Fruit fly (Drosophila melanogaster) whole organism, embryonic: ENCODE results near the gene CG5938.

Experiments
- Atf-2 ChIP-seq: fragments of 200-800 bp; sonication (Bioruptor generic); optimal IDR thresholded peaks from 2 replicates; lab custom pipeline; 2016; ENCODE audit warnings: missing biosample characterization, missing genetic modification characterization
- B-H1 ChIP-seq: fragments of 200-800 bp; sonication (Bioruptor generic); IDR thresholded peaks from 3 replicates; pipeline ENCODE4 v1.3.6; 2022; ENCODE audit warnings: missing biosample characterization, missing genetic modification characterization
- CG10979 ChIP-seq: fragments of 200-800 bp; sonication (Bioruptor generic); optimal IDR thresholded peaks from 2 replicates; lab custom pipeline; 2018; ENCODE audit warnings: missing biosample characterization, mild to moderate bottlenecking, missing genetic modification characterization, moderate library complexity
- CG11695 ChIP-seq: fragments of 200-800 bp; sonication (Bioruptor generic); IDR thresholded peaks from 3 replicates; pipeline ENCODE4 v1.3.6; 2022; ENCODE audit warnings: missing biosample characterization, missing genetic modification characterization
- CG14965 ChIP-seq: fragments of 200-800 bp; sonication (Bioruptor generic); optimal IDR thresholded peaks from 2 replicates; lab custom pipeline; 2016; ENCODE audit warnings: missing biosample characterization, missing genetic modification characterization, borderline replicate concordance
- CG1603 ChIP-seq: fragments of 200-800 bp; sonication (Bioruptor generic); optimal IDR thresholded peaks from 2 replicates; lab custom pipeline; 2019; ENCODE audit warnings: missing biosample characterization, mild to moderate bottlenecking, missing genetic modification characterization, moderate library complexity
- CG16863 ChIP-seq: fragments of 200-800 bp; sonication (Bioruptor generic); optimal IDR thresholded peaks from 3 replicates; lab custom pipeline; 2016; ENCODE audit warnings: missing biosample characterization, missing genetic modification characterization
- CG18011 ChIP-seq: fragments of 200-800 bp; sonication (Bioruptor generic); optimal IDR thresholded peaks from 2 replicates; lab custom pipeline; 2017; ENCODE audit warnings: missing biosample characterization, missing genetic modification characterization, mild to moderate bottlenecking, moderate library complexity, missing genotype
- CG32772 ChIP-seq: fragments of 200-800 bp; sonication (Bioruptor generic); IDR thresholded peaks from 2 replicates; pipeline ENCODE4 v1.3.6; 2022; ENCODE audit warnings: missing biosample characterization, missing genetic modification characterization
- CG33213 ChIP-seq: fragments of 200-800 bp; sonication (Bioruptor generic); optimal IDR thresholded peaks from 3 replicates; lab custom pipeline; 2016; ENCODE audit warnings: missing biosample characterization, missing genetic modification characterization
- CG34224 ChIP-seq: fragments of 200-800 bp; sonication (Bioruptor generic); IDR thresholded peaks from 3 replicates; pipeline ENCODE4 v1.3.6; 2022; ENCODE audit warnings: missing biosample characterization, missing genetic modification characterization; ENCODE audit not compliant: partially characterized antibody
- CG6683 ChIP-seq: fragments of 200-800 bp; sonication (Bioruptor generic); optimal IDR thresholded peaks from 2 replicates; lab custom pipeline; 2017; ENCODE audit warnings: missing biosample characterization, mild to moderate bottlenecking, missing genetic modification characterization, missing genetic modification reagents
- CG6813 ChIP-seq: fragments of 200-800 bp; sonication (Bioruptor generic); optimal IDR thresholded peaks from 2 replicates; lab custom pipeline; 2017; ENCODE audit warnings: missing biosample characterization, missing genetic modification characterization, mild to moderate bottlenecking, moderate library complexity, missing genetic modification reagents
- CG7271 ChIP-seq: fragments of 200-800 bp; sonication (Bioruptor generic); optimal IDR thresholded peaks from 2 replicates; lab custom pipeline; 2018; ENCODE audit warnings: missing biosample characterization, mild to moderate bottlenecking, missing genetic modification characterization, moderate library complexity
- CG7745 ChIP-seq: fragments of 200-800 bp; sonication (Bioruptor generic); optimal IDR thresholded peaks from 2 replicates; lab custom pipeline; 2018; ENCODE audit warnings: missing biosample characterization, mild to moderate bottlenecking, missing genetic modification characterization, moderate library complexity
- CG8478 ChIP-seq: fragments of >200 bp; optimal IDR thresholded peaks from 2 replicates; lab custom pipeline; 2018
- Deaf1 ChIP-seq: fragments of 200-800 bp; optimal IDR thresholded peaks from 3 replicates; lab custom pipeline; 2019; ENCODE audit warnings: missing biosample characterization, mild to moderate bottlenecking, missing genetic modification characterization, moderate library complexity
- HLHmδ ChIP-seq: fragments of 200-800 bp; sonication (Bioruptor generic); optimal IDR thresholded peaks from 2 replicates; lab custom pipeline; 2018; ENCODE audit warnings: missing biosample characterization, mild to moderate bottlenecking, missing genetic modification characterization, moderate library complexity
- HmgZ ChIP-seq: fragments of 200-800 bp; sonication (Bioruptor generic); optimal IDR thresholded peaks from 2 replicates; lab custom pipeline; 2018; ENCODE audit warnings: missing biosample characterization, mild to moderate bottlenecking, missing genetic modification characterization
- Kr ChIP-seq: fragments of 200-800 bp; sonication (Bioruptor generic); optimal IDR thresholded peaks from 2 replicates; lab custom pipeline; 2017; ENCODE audit warnings: missing biosample characterization, mild to moderate bottlenecking, missing genetic modification characterization
- Max ChIP-seq: fragments of 200-800 bp; sonication (Bioruptor generic); optimal IDR thresholded peaks from 2 replicates; lab custom pipeline; 2016; ENCODE audit warnings: missing biosample characterization, mild to moderate bottlenecking, missing genetic modification characterization
- Meics ChIP-seq: fragments of 200-800 bp; sonication (Bioruptor generic); optimal IDR thresholded peaks from 2 replicates; lab custom pipeline; 2017; ENCODE audit warnings: missing biosample characterization, mild to moderate bottlenecking, missing genetic modification characterization
- NFAT ChIP-seq: fragments of 200-800 bp; sonication (Bioruptor generic); IDR thresholded peaks from 2 replicates; pipeline ENCODE4 v1.3.6; 2022; ENCODE audit warnings: missing biosample characterization, missing genetic modification characterization
- NK7.1 ChIP-seq: fragments of 200-800 bp; sonication (Bioruptor generic); optimal IDR thresholded peaks from 3 replicates; lab custom pipeline; 2016; ENCODE audit warnings: missing biosample characterization, missing genetic modification characterization
- Neu2 ChIP-seq: fragments of 200-800 bp; sonication (Bioruptor generic); optimal IDR thresholded peaks from 3 replicates; lab custom pipeline; 2016; ENCODE audit warnings: missing biosample characterization, missing genetic modification characterization, borderline replicate concordance
- Side ChIP-seq: fragments of 200-800 bp; sonication (Bioruptor generic); optimal IDR thresholded peaks from 2 replicates; lab custom pipeline; 2016; ENCODE audit warnings: missing biosample characterization, missing genetic modification characterization
- Ssrp ChIP-seq: fragments of 200-800 bp; sonication (Bioruptor generic); optimal IDR thresholded peaks from 2 replicates; lab custom pipeline; 2018; ENCODE audit warnings: missing biosample characterization, mild to moderate bottlenecking, missing genetic modification characterization, moderate library complexity
- Trl ChIP-seq, 3 experiments: fragments of >200 bp in 2 of 3; fragments of 200-800 bp in 1 of 3; sonication (Bioruptor generic) in 1 of 3; optimal IDR thresholded peaks; 2 replicates in 1 of 3; 3 replicates in 2 of 3; lab custom pipeline; 2016 to 2017; ENCODE audit warnings: missing biosample characterization in 1 of 3, missing genetic modification characterization in 1 of 3
- bbx ChIP-seq: fragments of 200-800 bp; sonication (Bioruptor generic); IDR thresholded peaks from 2 replicates; pipeline ENCODE4 v1.3.6; 2022; ENCODE audit warnings: missing biosample characterization, missing genetic modification characterization; ENCODE audit not compliant: partially characterized antibody
- cad ChIP-seq: fragments of >200 bp; optimal IDR thresholded peaks from 2 replicates; lab custom pipeline; 2017; ENCODE audit warnings: missing biosample characterization, missing genetic modification characterization
- chinmo ChIP-seq: fragments of 200-800 bp; sonication (Bioruptor generic); IDR thresholded peaks from 4 replicates; pipeline ENCODE4 v1.3.6; 2022; ENCODE audit warnings: missing biosample characterization, missing genetic modification characterization; ENCODE audit not compliant: partially characterized antibody
- crp ChIP-seq, 2 experiments: fragments of 200-800 bp; sonication (Bioruptor generic); optimal IDR thresholded peaks; 2 replicates in 1 of 2; 3 replicates in 1 of 2; lab custom pipeline; 2017; ENCODE audit warnings: missing biosample characterization in 2 of 2, missing genetic modification characterization in 2 of 2, mild to moderate bottlenecking in 1 of 2, moderate library complexity in 1 of 2
- disco-r ChIP-seq: fragments of 200-800 bp; sonication (Bioruptor generic); optimal IDR thresholded peaks from 2 replicates; lab custom pipeline; 2016; ENCODE audit warnings: missing biosample characterization, missing genetic modification characterization
- dysf ChIP-seq: fragments of 200-800 bp; sonication (Bioruptor generic); IDR thresholded peaks from 3 replicates; pipeline ENCODE4 v1.3.6; 2022; ENCODE audit warnings: missing biosample characterization, missing genetic modification characterization
- en ChIP-seq: fragments of 200-800 bp; sonication (Bioruptor generic); optimal IDR thresholded peaks from 2 replicates; lab custom pipeline; 2016; ENCODE audit warnings: missing biosample characterization, missing genetic modification characterization
- grn ChIP-seq: fragments of 200-800 bp; sonication (Bioruptor generic); optimal IDR thresholded peaks from 3 replicates; lab custom pipeline; 2017; ENCODE audit warnings: missing biosample characterization, missing genetic modification characterization
- hkb ChIP-seq, 2 experiments: fragments of 200-800 bp in 1 of 2; fragments of >200 bp in 1 of 2; sonication (Bioruptor generic) in 1 of 2; IDR thresholded peaks in 1 of 2; optimal IDR thresholded peaks in 1 of 2; 2 replicates each; pipeline versions ENCODE4 v1.3.6 to Lab custom; 2017 to 2022; ENCODE audit warnings: missing biosample characterization in 1 of 2, missing genetic modification characterization in 1 of 2
- ind ChIP-seq: fragments of 200-800 bp; sonication (Bioruptor generic); optimal IDR thresholded peaks from 3 replicates; lab custom pipeline; 2016; ENCODE audit warnings: missing biosample characterization, missing genetic modification characterization
- ken ChIP-seq: fragments of 200-800 bp; sonication (Bioruptor generic); IDR thresholded peaks from 3 replicates; pipeline ENCODE4 v1.3.6; 2022; ENCODE audit warnings: missing biosample characterization, missing genetic modification characterization
- oc ChIP-seq: fragments of 200-800 bp; sonication (Bioruptor generic); optimal IDR thresholded peaks from 2 replicates; lab custom pipeline; 2018; ENCODE audit warnings: missing biosample characterization, mild to moderate bottlenecking, missing genetic modification characterization, moderate library complexity
- pan ChIP-seq, 4 experiments: fragments of >200 bp in 3 of 4; fragments of 200-800 bp in 1 of 4; sonication (Bioruptor generic) in 1 of 4; optimal IDR thresholded peaks in 3 of 4; IDR thresholded peaks in 1 of 4; 2 replicates each; pipeline versions ENCODE4 v1.3.6 to Lab custom; 2017 to 2022; ENCODE audit warnings: missing biosample characterization in 2 of 4, missing genetic modification characterization in 2 of 4, mixed read lengths in 1 of 4
- pb ChIP-seq: fragments of 200-800 bp; sonication (Bioruptor generic); optimal IDR thresholded peaks from 3 replicates; lab custom pipeline; 2016; ENCODE audit warnings: missing biosample characterization, missing genetic modification characterization
- pita ChIP-seq: fragments of 200-800 bp; sonication (Bioruptor generic); optimal IDR thresholded peaks from 2 replicates; lab custom pipeline; 2017; ENCODE audit warnings: missing biosample characterization, mild to moderate bottlenecking, missing genetic modification characterization
- repo ChIP-seq: fragments of 200-800 bp; sonication (Bioruptor generic); optimal IDR thresholded peaks from 2 replicates; lab custom pipeline; 2016; ENCODE audit warnings: missing biosample characterization, missing genetic modification characterization
- so ChIP-seq: fragments of 200-800 bp; sonication (Bioruptor generic); IDR thresholded peaks from 3 replicates; pipeline ENCODE4 v1.3.6; 2022; ENCODE audit warnings: missing biosample characterization, missing genetic modification characterization
- vvl ChIP-seq: fragments of 200-800 bp; sonication (Bioruptor generic); IDR thresholded peaks from 2 replicates; pipeline ENCODE4 v1.3.6; 2022; ENCODE audit warnings: missing biosample characterization, missing genetic modification characterization

CG5938 gene

DNA sequence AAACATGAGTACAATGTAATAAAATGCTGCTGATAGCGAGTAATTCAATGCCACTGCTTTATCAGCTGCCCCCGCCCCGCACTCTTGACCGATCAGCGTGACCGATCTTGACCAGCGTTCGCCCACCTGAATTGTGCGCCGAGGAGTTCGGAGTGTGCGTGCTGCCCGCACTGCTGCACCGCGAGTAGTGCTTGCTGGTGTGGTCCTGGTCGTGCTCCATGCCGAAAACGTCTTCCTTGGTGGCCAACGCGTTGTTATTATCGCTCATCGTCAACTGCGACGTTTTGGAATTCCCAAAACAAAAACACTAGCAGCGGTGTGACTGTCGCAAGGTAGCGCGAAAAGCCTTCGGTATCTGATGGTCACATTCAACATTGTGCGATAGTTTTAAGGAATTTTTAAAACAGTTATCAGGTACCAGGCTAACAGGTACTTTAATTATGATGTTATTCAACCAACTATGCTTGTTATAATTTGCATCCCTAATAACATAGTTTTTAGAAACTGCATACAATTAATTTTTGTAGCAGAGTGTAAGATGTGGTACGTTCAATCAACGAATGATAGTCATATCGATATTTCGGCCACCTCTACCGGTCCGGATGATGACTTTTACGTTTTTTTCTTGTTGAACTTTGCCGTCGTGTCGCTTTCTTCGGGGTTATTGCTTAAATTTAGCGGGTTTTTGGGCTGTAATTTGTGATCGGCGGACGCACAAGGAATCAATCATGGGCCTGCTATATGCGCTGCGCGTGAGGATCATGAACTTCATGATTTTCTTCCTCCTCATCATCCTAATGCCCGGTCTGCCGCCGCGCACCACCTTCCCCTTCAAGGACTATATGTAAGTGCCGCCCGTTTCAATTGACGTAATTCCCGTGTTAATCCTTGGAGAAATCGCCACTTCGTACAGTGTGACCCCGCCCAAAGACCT is 13.9 kb downstream of the CG5938 start, which contains the start of the genes bigmax and Hmu (continued):
- peak; percentile 74 for TF ChIP-seq B-H1 (GFP tag; lab: Robert Waterston, UW)
- peak; percentile 85 for TF ChIP-seq ken (GFP tag; lab: Robert Waterston, UW)
- TF ChIP-seq CG14965, result peak; percentile 65
- peak; percentile 74 for TF ChIP-seq Meics
- TF ChIP-seq Kr (GFP tag; lab: Kevin White, UChicago), result no peak
- TF ChIP-seq Neu2 (GFP tag; lab: Kevin White, UChicago), result peak; percentile 39
- TF ChIP-seq CG32772 (GFP tag; lab: Robert Waterston, UW), result peak; percentile 80
- TF ChIP-seq vvl (GFP tag; lab: Robert Waterston, UW), result peak; percentile 92
- TF ChIP-seq chinmo (GFP tag; lab: Robert Waterston, UW), result peak; percentile 81; the same call in 2 of the 4 replicates
- TF ChIP-seq CG18011 (GFP tag; lab: Kevin White, UChicago), result peak; percentile 54
- TF ChIP-seq grn (GFP tag; lab: Kevin White, UChicago), result peak; percentile 52
- peak; percentile 86 for TF ChIP-seq Side
- peak; percentile 86 for TF ChIP-seq CG33213 (GFP tag; lab: Kevin White, UChicago)
- TF ChIP-seq Ssrp (tag; lab: Kevin White, UChicago), result peak; percentile 70
- peak; percentile 88 for TF ChIP-seq bbx
- peak; percentile 56; the same call in 1 of the 3 replicates for TF ChIP-seq so (GFP tag; lab: Robert Waterston, UW)
- peak; percentile 89 for TF ChIP-seq HmgZ (tag; lab: Kevin White, UChicago)
- TF ChIP-seq Atf-2 (GFP tag; lab: Kevin White, UChicago), result peak; percentile 85
- peak; percentile 63 for TF ChIP-seq CG7271
- no peak for TF ChIP-seq pan (optimal IDR thresholded peaks at IDR 0.05; lab: Kevin White, UChicago)
- peak in 1 of 2 experiments; percentile 90 for TF ChIP-seq pan (GFP tag; optimal IDR thresholded peaks at IDR 0.05 in 1 of 2, IDR thresholded peaks at IDR 0.05 in 1 of 2)
- TF ChIP-seq CG7745 (tag; lab: Kevin White, UChicago), result no peak
- no peak for TF ChIP-seq cad (GFP tag; lab: Kevin White, UChicago)
- TF ChIP-seq CG11695 (GFP tag; lab: Robert Waterston, UW), result peak; percentile 78; the same call in 2 of the 3 replicates
- TF ChIP-seq en, result peak; percentile 68
- peak; percentile 63 for TF ChIP-seq pb (GFP tag; lab: Kevin White, UChicago)
- no peak for TF ChIP-seq Trl (optimal IDR thresholded peaks at IDR 0.05; lab: Kevin White, UChicago)
- peak; percentile 86 for TF ChIP-seq Trl (GFP tag; optimal IDR thresholded peaks at IDR 0.05; lab: Kevin White, UChicago)
- peak; percentile 82 for TF ChIP-seq Max
- TF ChIP-seq repo, result peak; percentile 81
- TF ChIP-seq CG16863 (GFP tag; lab: Kevin White, UChicago), result peak; percentile 81
- peak; percentile 61 for TF ChIP-seq disco-r (GFP tag; lab: Kevin White, UChicago)
- TF ChIP-seq CG1603 (tag; lab: Kevin White, UChicago), result peak; percentile 91
- TF ChIP-seq CG8478, result no peak
- peak; percentile 64 for TF ChIP-seq NK7.1 (GFP tag; lab: Kevin White, UChicago)
- TF ChIP-seq hkb (optimal IDR thresholded peaks at IDR 0.05; lab: Kevin White, UChicago), result no peak
- TF ChIP-seq hkb (GFP tag; IDR thresholded peaks at IDR 0.05; lab: Robert Waterston, UW), result peak; percentile 83
- TF ChIP-seq crp (GFP tag; optimal IDR thresholded peaks at IDR 0.05; lab: Kevin White, UChicago), result peak in 1 of 2 experiments; percentile 60
- TF ChIP-seq ind (GFP tag; lab: Kevin White, UChicago), result peak; percentile 89
- TF ChIP-seq HLHmδ (GFP tag; lab: Kevin White, UChicago), result no peak
- TF ChIP-seq Deaf1, result peak; percentile 54
- peak; percentile 14 for TF ChIP-seq CG6813 (GFP tag; lab: Kevin White, UChicago)
- TF ChIP-seq CG6683, result peak; percentile 62
- peak; percentile 69 for TF ChIP-seq CG10979
- TF ChIP-seq pita, result no peak
- TF ChIP-seq NFAT (GFP tag; lab: Robert Waterston, UW), result peak; percentile 88
- peak; percentile 94 for TF ChIP-seq CG34224
- TF ChIP-seq oc (tag; lab: Kevin White, UChicago), result peak; percentile 73
- peak; percentile 84 for TF ChIP-seq dysf
